Fruit fly (Drosophila melanogaster): Measurements from ENCODE around the gene CG18547.

Gene CG18547

DNA sequence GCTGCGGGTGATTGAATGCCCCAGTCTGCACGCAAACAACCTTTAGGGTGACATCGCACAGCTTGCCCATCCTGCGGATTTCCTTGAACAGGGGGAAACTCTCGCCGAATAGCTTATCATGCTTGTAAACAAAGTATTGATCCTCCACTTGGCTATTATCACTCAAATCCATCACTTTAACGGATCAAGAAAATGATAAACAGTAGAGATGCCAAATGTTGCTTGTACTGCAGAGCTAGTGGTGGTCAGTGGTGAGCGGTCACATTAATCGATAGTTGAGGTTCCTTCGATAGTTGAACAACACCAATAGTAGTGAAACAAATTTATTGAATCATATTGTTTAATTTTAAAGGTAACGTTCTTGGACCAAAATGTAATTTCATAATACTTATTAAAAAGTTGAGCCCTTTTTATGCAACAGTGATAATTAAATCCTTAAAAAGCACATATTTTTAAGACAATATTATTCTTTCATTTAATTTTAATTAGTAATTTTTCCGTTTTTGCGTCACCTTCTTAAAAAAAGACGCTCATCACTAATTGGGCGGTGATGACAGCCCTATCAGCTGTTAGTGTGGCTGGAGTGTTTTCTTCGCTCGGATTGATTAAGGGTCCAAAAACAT lies 30.1 kb upstream of the CG18547 start, which contains the start of the genes KLHL18 and GCC185 (continued):
- peak; percentile 13 for TF ChIP-seq CG4328 (GFP tag; optimal IDR thresholded peaks at IDR 0.05)
- TF ChIP-seq CG3065 (GFP tag; optimal IDR thresholded peaks at IDR 0.05), result peak; percentile 69
- TF ChIP-seq crp (GFP tag; optimal IDR thresholded peaks at IDR 0.05), result peak; percentile 97 to 98
- TF ChIP-seq tna (GFP tag; IDR thresholded peaks at IDR 0.05; ENCODE audit: partially characterized antibody), result no peak; the same call in 1 of the 2 replicates
- peak; percentile 64 for TF ChIP-seq Six4 (GFP tag; optimal IDR thresholded peaks at IDR 0.05)
- no peak for TF ChIP-seq crc (GFP tag; optimal IDR thresholded peaks at IDR 0.05)
- peak; percentile 42; the same call in 1 of the 3 replicates for TF ChIP-seq C15 (GFP tag; IDR thresholded peaks at IDR 0.05)
- peak; percentile 34 for TF ChIP-seq Jarid2 (GFP tag; optimal IDR thresholded peaks at IDR 0.05)
- TF ChIP-seq grn (GFP tag; optimal IDR thresholded peaks at IDR 0.05), result peak; percentile 32
- TF ChIP-seq Ets65A (GFP tag), result peak; percentile 95
- TF ChIP-seq mam (GFP tag; optimal IDR thresholded peaks at IDR 0.05), result peak; percentile 85
- TF ChIP-seq Mad (GFP tag; optimal IDR thresholded peaks at IDR 0.05), result peak; percentile 65
- TF ChIP-seq CkIIα-i1 (GFP tag; IDR thresholded peaks at IDR 0.05), result no peak
- peak; percentile 75 for TF ChIP-seq CG10543 (GFP tag; optimal IDR thresholded peaks at IDR 0.05)
- no peak for TF ChIP-seq CG10209 (GFP tag; optimal IDR thresholded peaks at IDR 0.05)
- TF ChIP-seq bbx (GFP tag; IDR thresholded peaks at IDR 0.05; ENCODE audit: partially characterized antibody), result peak; percentile 62
- no peak for TF ChIP-seq corto (GFP tag; optimal IDR thresholded peaks at IDR 0.05)
- no peak for TF ChIP-seq CG8388 (GFP tag; optimal IDR thresholded peaks at IDR 0.05)
- peak; percentile 44 for TF ChIP-seq CG7786 (GFP tag; optimal IDR thresholded peaks at IDR 0.05)
- peak; percentile 33 for TF ChIP-seq cwo (GFP tag; optimal IDR thresholded peaks at IDR 0.05)
- no peak for TF ChIP-seq tap (tag; optimal IDR thresholded peaks at IDR 0.05)
- TF ChIP-seq CG7271 (tag; optimal IDR thresholded peaks at IDR 0.05), result no peak
- peak; percentile 80 for TF ChIP-seq CG1602 (GFP tag; optimal IDR thresholded peaks at IDR 0.05)
- TF ChIP-seq CG9437 (GFP tag; optimal IDR thresholded peaks at IDR 0.05), result peak; percentile 23
- peak; percentile 2 for TF ChIP-seq CG6254 (GFP tag; optimal IDR thresholded peaks at IDR 0.05)
- peak; percentile 55 for TF ChIP-seq HHEX (GFP tag; optimal IDR thresholded peaks at IDR 0.05)
- TF ChIP-seq gcm2 (GFP tag; optimal IDR thresholded peaks at IDR 0.05), result no peak
- TF ChIP-seq CG1832 (GFP tag; optimal IDR thresholded peaks at IDR 0.05), result no peak
- 0 out of 2 replicates have a peak, but pooled peaks have one; percentile 37 for TF ChIP-seq CG42726 (GFP tag; IDR thresholded peaks at IDR 0.05; ENCODE audit: partially characterized antibody)
- TF ChIP-seq CG2129 (GFP tag; IDR thresholded peaks at IDR 0.05; ENCODE audit: partially characterized antibody), result peak; percentile 56
- peak; percentile 79 for TF ChIP-seq inv (GFP tag; IDR thresholded peaks at IDR 0.05; ENCODE audit: partially characterized antibody)
- no peak for TF ChIP-seq Stat92E (GFP tag; optimal IDR thresholded peaks at IDR 0.05)
- TF ChIP-seq CG13775 (GFP tag; optimal IDR thresholded peaks at IDR 0.05), result peak; percentile 81
- TF ChIP-seq ind (GFP tag; optimal IDR thresholded peaks at IDR 0.05), result peak; percentile 91
- no peak for TF ChIP-seq gsb (GFP tag; IDR thresholded peaks at IDR 0.05)
- 0 out of 2 replicates have a peak, but pooled peaks have one; percentile 37 for TF ChIP-seq NFAT (GFP tag; IDR thresholded peaks at IDR 0.05)
- no peak for TF ChIP-seq CTCF (GFP tag; optimal IDR thresholded peaks at IDR 0.05)
- peak; percentile 76; the same call in 1 of the 2 replicates for TF ChIP-seq klu (GFP tag; IDR thresholded peaks at IDR 0.05)
- peak; percentile 60 for TF ChIP-seq CG8944 (GFP tag; optimal IDR thresholded peaks at IDR 0.05)
- peak; percentile 52 for TF ChIP-seq scrt (GFP tag; optimal IDR thresholded peaks at IDR 0.05)
- no peak for TF ChIP-seq p53 (GFP tag; optimal IDR thresholded peaks at IDR 0.05)
- no peak for TF ChIP-seq yki (optimal IDR thresholded peaks at IDR 0.05)
- peak; percentile 84 for TF ChIP-seq CG14860 (GFP tag; IDR thresholded peaks at IDR 0.05; ENCODE audit: partially characterized antibody)
- peak; percentile 69 for TF ChIP-seq Meics (GFP tag; optimal IDR thresholded peaks at IDR 0.05)
- TF ChIP-seq ftz-f1 (GFP tag; optimal IDR thresholded peaks at IDR 0.05), result no peak
- TF ChIP-seq h (optimal IDR thresholded peaks at IDR 0.05), result no peak
- TF ChIP-seq sens (GFP tag), result peak; percentile 96
- no peak for TF ChIP-seq Lim3 (GFP tag; IDR thresholded peaks at IDR 0.05)
- no peak for TF ChIP-seq ERR (GFP tag; optimal IDR thresholded peaks at IDR 0.05)
- TF ChIP-seq Fer1 (GFP tag; optimal IDR thresholded peaks at IDR 0.05), result no peak
